Fruit fly (Drosophila melanogaster) whole organism, embryonic: ENCODE data around the gene UbcE2H.

ENCODE experiments used
- B-H1 ChIP-seq: fragments of 200-800 bp; sonication (Bioruptor generic); IDR thresholded peaks from 3 replicates; pipeline ENCODE4 v1.3.6; 2022; ENCODE audit warnings: missing biosample characterization, missing genetic modification characterization
- CG10979 ChIP-seq: fragments of 200-800 bp; sonication (Bioruptor generic); optimal IDR thresholded peaks from 2 replicates; lab custom pipeline; 2018; ENCODE audit warnings: missing biosample characterization, mild to moderate bottlenecking, missing genetic modification characterization, moderate library complexity
- CG11456 ChIP-seq: fragments of 200-800 bp; sonication (Bioruptor generic); IDR thresholded peaks from 3 replicates; pipeline ENCODE4 v1.3.6; 2022; ENCODE audit warnings: missing biosample characterization, missing genetic modification characterization
- CG12942 ChIP-seq: fragments of 200-800 bp; sonication (Bioruptor generic); optimal IDR thresholded peaks from 3 replicates; lab custom pipeline; 2016; ENCODE audit warnings: missing biosample characterization, missing genetic modification characterization
- CG13287 ChIP-seq: fragments of 200-800 bp; sonication (Bioruptor generic); IDR thresholded peaks from 2 replicates; pipeline ENCODE4 v1.3.6; 2022; ENCODE audit warnings: missing biosample characterization, missing genetic modification characterization; ENCODE audit not compliant: partially characterized antibody
- CG13296 ChIP-seq: fragments of 200-800 bp; sonication (Bioruptor generic); optimal IDR thresholded peaks from 3 replicates; lab custom pipeline; 2018; ENCODE audit warnings: missing biosample characterization, mild to moderate bottlenecking, missing genetic modification characterization
- CG13624 ChIP-seq: fragments of 200-800 bp; sonication (Bioruptor generic); optimal IDR thresholded peaks from 2 replicates; lab custom pipeline; 2016; ENCODE audit warnings: missing biosample characterization, missing genetic modification characterization
- CG14441 ChIP-seq: fragments of 200-800 bp; sonication (Bioruptor generic); IDR thresholded peaks from 2 replicates; pipeline ENCODE4 v1.3.6; 2022; ENCODE audit warnings: missing biosample characterization, missing genetic modification characterization
- CG16815 ChIP-seq: fragments of 200-800 bp; sonication (Bioruptor generic); optimal IDR thresholded peaks from 3 replicates; lab custom pipeline; 2017; ENCODE audit warnings: missing biosample characterization, mild to moderate bottlenecking, missing genetic modification characterization
- CG17802 ChIP-seq: fragments of 200-800 bp; sonication (Bioruptor generic); optimal IDR thresholded peaks from 2 replicates; lab custom pipeline; 2018; ENCODE audit warnings: missing biosample characterization, mild to moderate bottlenecking, missing genetic modification characterization, moderate library complexity
- CG2199 ChIP-seq: fragments of 200-800 bp; sonication (Bioruptor generic); IDR thresholded peaks from 3 replicates; pipeline ENCODE4 v1.3.6; 2022; ENCODE audit warnings: missing biosample characterization, missing genetic modification characterization
- CG2202 ChIP-seq: fragments of 200-800 bp; sonication (Bioruptor generic); optimal IDR thresholded peaks from 2 replicates; lab custom pipeline; 2018; ENCODE audit warnings: missing biosample characterization, mild to moderate bottlenecking, missing genetic modification characterization
- CG2712 ChIP-seq: fragments of 200-800 bp; optimal IDR thresholded peaks from 3 replicates; lab custom pipeline; 2019; ENCODE audit warnings: missing biosample characterization, mild to moderate bottlenecking, missing genetic modification characterization, moderate library complexity
- CG30431 ChIP-seq: fragments of 200-800 bp; sonication (Bioruptor generic); optimal IDR thresholded peaks from 2 replicates; lab custom pipeline; 2017; ENCODE audit warnings: missing biosample characterization, missing genetic modification characterization
- CG31441 ChIP-seq: fragments of 200-800 bp; sonication (Bioruptor generic); IDR thresholded peaks from 2 replicates; pipeline ENCODE4 v1.3.6; 2022; ENCODE audit warnings: missing biosample characterization, missing genetic modification characterization
- CG33213 ChIP-seq: fragments of 200-800 bp; sonication (Bioruptor generic); optimal IDR thresholded peaks from 3 replicates; lab custom pipeline; 2016; ENCODE audit warnings: missing biosample characterization, missing genetic modification characterization
- CG4360 ChIP-seq: fragments of 200-800 bp; sonication (Bioruptor generic); IDR thresholded peaks from 2 replicates; pipeline ENCODE4 v1.3.6; 2022; ENCODE audit warnings: missing biosample characterization, missing genetic modification characterization
- CG4617 ChIP-seq: fragments of 200-800 bp; sonication (Bioruptor generic); optimal IDR thresholded peaks from 3 replicates; lab custom pipeline; 2016; ENCODE audit warnings: missing biosample characterization, missing genetic modification characterization, borderline replicate concordance
- CG6654 ChIP-seq: fragments of 200-800 bp; sonication (Bioruptor generic); optimal IDR thresholded peaks from 2 replicates; lab custom pipeline; 2017; ENCODE audit warnings: missing biosample characterization, mild to moderate bottlenecking, missing genetic modification characterization
- CG6683 ChIP-seq: fragments of 200-800 bp; sonication (Bioruptor generic); optimal IDR thresholded peaks from 2 replicates; lab custom pipeline; 2017; ENCODE audit warnings: missing biosample characterization, mild to moderate bottlenecking, missing genetic modification characterization, missing genetic modification reagents
- CG6813 ChIP-seq: fragments of 200-800 bp; sonication (Bioruptor generic); optimal IDR thresholded peaks from 2 replicates; lab custom pipeline; 2017; ENCODE audit warnings: missing biosample characterization, missing genetic modification characterization, mild to moderate bottlenecking, moderate library complexity, missing genetic modification reagents
- Eip74EF ChIP-seq, 2 experiments: fragments of 200-800 bp in 1 of 2; fragments of >200 bp in 1 of 2; sonication (Bioruptor generic) in 1 of 2; optimal IDR thresholded peaks; 2 replicates each; lab custom pipeline; 2017 to 2019; ENCODE audit warnings: missing biosample characterization in 2 of 2, missing genetic modification characterization in 2 of 2, mild to moderate bottlenecking in 1 of 2, moderate library complexity in 1 of 2
- Fer3 ChIP-seq: fragments of 200-800 bp; sonication (Bioruptor generic); optimal IDR thresholded peaks from 2 replicates; lab custom pipeline; 2018; ENCODE audit warnings: missing biosample characterization, mild to moderate bottlenecking, missing genetic modification characterization, moderate library complexity
- Hr3 ChIP-seq: fragments of 200-800 bp; sonication (Bioruptor generic); optimal IDR thresholded peaks from 3 replicates; lab custom pipeline; 2016; ENCODE audit warnings: missing biosample characterization, missing genetic modification characterization
- Meics ChIP-seq: fragments of 200-800 bp; sonication (Bioruptor generic); optimal IDR thresholded peaks from 2 replicates; lab custom pipeline; 2017; ENCODE audit warnings: missing biosample characterization, mild to moderate bottlenecking, missing genetic modification characterization
- NC2β ChIP-seq: fragments of 200-800 bp; sonication (Bioruptor generic); optimal IDR thresholded peaks from 2 replicates; lab custom pipeline; 2016; ENCODE audit warnings: missing biosample characterization, missing genetic modification characterization
- NfI ChIP-seq: fragments of 200-800 bp; sonication (Bioruptor generic); optimal IDR thresholded peaks from 3 replicates; lab custom pipeline; 2018; ENCODE audit warnings: missing biosample characterization, mild to moderate bottlenecking, missing genetic modification characterization, moderate library complexity
- Oaz ChIP-seq: fragments of 200-800 bp; sonication (Bioruptor generic); IDR thresholded peaks from 2 replicates; pipeline ENCODE4 v1.3.6; 2022; ENCODE audit warnings: missing biosample characterization, missing genetic modification characterization
- Sox100B ChIP-seq: fragments of 200-800 bp; sonication (Bioruptor generic); optimal IDR thresholded peaks from 3 replicates; lab custom pipeline; 2018; ENCODE audit warnings: missing biosample characterization, mild to moderate bottlenecking, missing genetic modification characterization
- Sry-β ChIP-seq: fragments of 200-800 bp; sonication (Bioruptor generic); optimal IDR thresholded peaks from 2 replicates; lab custom pipeline; 2018; ENCODE audit warnings: missing biosample characterization, mild to moderate bottlenecking, missing genetic modification characterization, moderate library complexity
- Xbp1 ChIP-seq: fragments of 200-800 bp; sonication (Bioruptor generic); optimal IDR thresholded peaks from 3 replicates; lab custom pipeline; 2016; ENCODE audit warnings: missing biosample characterization, mild to moderate bottlenecking, missing genetic modification characterization
- chinmo ChIP-seq: fragments of 200-800 bp; sonication (Bioruptor generic); IDR thresholded peaks from 4 replicates; pipeline ENCODE4 v1.3.6; 2022; ENCODE audit warnings: missing biosample characterization, missing genetic modification characterization; ENCODE audit not compliant: partially characterized antibody
- chm ChIP-seq: fragments of 200-800 bp; sonication (Bioruptor generic); IDR thresholded peaks from 2 replicates; pipeline ENCODE4 v1.3.6; 2022; ENCODE audit warnings: missing biosample characterization, missing genetic modification characterization
- dmrt11E ChIP-seq: fragments of 200-800 bp; sonication (Bioruptor generic); optimal IDR thresholded peaks from 3 replicates; lab custom pipeline; 2018; ENCODE audit warnings: missing biosample characterization, mild to moderate bottlenecking, missing genetic modification characterization, moderate library complexity
- dmrt99B ChIP-seq: fragments of 200-800 bp; sonication (Bioruptor generic); optimal IDR thresholded peaks from 2 replicates; lab custom pipeline; 2018; ENCODE audit warnings: missing biosample characterization, mild to moderate bottlenecking, missing genetic modification characterization, moderate library complexity
- grau ChIP-seq: fragments of 200-800 bp; optimal IDR thresholded peaks from 3 replicates; lab custom pipeline; 2019; ENCODE audit warnings: missing biosample characterization, mild to moderate bottlenecking, missing genetic modification characterization, moderate library complexity
- hkb ChIP-seq, 2 experiments: fragments of 200-800 bp in 1 of 2; fragments of >200 bp in 1 of 2; sonication (Bioruptor generic) in 1 of 2; IDR thresholded peaks in 1 of 2; optimal IDR thresholded peaks in 1 of 2; 2 replicates each; pipeline versions ENCODE4 v1.3.6 to Lab custom; 2017 to 2022; ENCODE audit warnings: missing biosample characterization in 1 of 2, missing genetic modification characterization in 1 of 2
- luna ChIP-seq: fragments of 200-800 bp; sonication (Bioruptor generic); optimal IDR thresholded peaks from 2 replicates; lab custom pipeline; 2016; ENCODE audit warnings: missing biosample characterization, missing genetic modification characterization
- odd ChIP-seq: fragments of 200-800 bp; sonication (Bioruptor generic); optimal IDR thresholded peaks from 2 replicates; lab custom pipeline; 2017; ENCODE audit warnings: missing biosample characterization, mild to moderate bottlenecking, missing genetic modification characterization
- onecut ChIP-seq: fragments of 200-800 bp; sonication (Bioruptor generic); IDR thresholded peaks from 2 replicates; pipeline ENCODE4 v1.3.6; 2022; ENCODE audit warnings: missing biosample characterization, missing genetic modification characterization
- peb ChIP-seq: fragments of 200-800 bp; sonication (Bioruptor generic); IDR thresholded peaks from 2 replicates; pipeline ENCODE4 v1.3.6; 2022; ENCODE audit warnings: missing biosample characterization, missing genetic modification characterization
- sens ChIP-seq: fragments of 200-800 bp; sonication (Bioruptor generic); peaks from one replicate; lab custom pipeline; 2016; ENCODE audit warnings: missing biosample characterization, missing genetic modification characterization
- slbo ChIP-seq: fragments of 200-800 bp; sonication (Bioruptor generic); IDR thresholded peaks from 2 replicates; pipeline ENCODE4 v1.3.6; 2022; ENCODE audit warnings: missing biosample characterization, missing genetic modification characterization
- sqz ChIP-seq: fragments of 200-800 bp; sonication (Bioruptor generic); optimal IDR thresholded peaks from 3 replicates; lab custom pipeline; 2018; ENCODE audit warnings: missing biosample characterization, mild to moderate bottlenecking, missing genetic modification characterization
- tap ChIP-seq: fragments of 200-800 bp; optimal IDR thresholded peaks from 3 replicates; lab custom pipeline; 2019; ENCODE audit warnings: missing biosample characterization, mild to moderate bottlenecking, missing genetic modification characterization, moderate library complexity
- unpg ChIP-seq: fragments of 200-800 bp; sonication (Bioruptor generic); optimal IDR thresholded peaks from 3 replicates; lab custom pipeline; 2018; ENCODE audit warnings: missing biosample characterization, mild to moderate bottlenecking, missing genetic modification characterization, moderate library complexity
- zf30C ChIP-seq: fragments of 200-800 bp; sonication (Bioruptor generic); optimal IDR thresholded peaks from 3 replicates; lab custom pipeline; 2018; ENCODE audit warnings: missing biosample characterization, mild to moderate bottlenecking, missing genetic modification characterization

The UbcE2H gene

DNA sequence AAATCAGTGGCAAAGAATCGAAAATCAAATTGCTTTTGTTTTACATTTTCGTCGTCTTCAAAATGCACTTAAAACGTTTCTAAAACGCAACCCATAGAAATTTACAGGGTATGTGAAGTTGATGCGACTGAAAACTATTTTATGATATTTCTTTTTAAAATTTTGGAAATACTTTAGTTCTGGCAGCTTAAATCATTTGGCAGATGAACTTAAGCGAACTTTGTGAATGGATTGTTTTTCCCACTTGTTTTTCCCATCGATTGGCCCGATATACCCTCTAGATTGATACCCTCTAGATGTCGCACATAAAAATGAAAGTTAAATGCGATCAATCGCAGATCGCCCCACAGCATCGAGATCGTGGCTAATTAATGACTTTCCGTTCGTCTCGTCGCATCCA is 32.3 kb upstream of the UbcE2H start (continued):
- TF ChIP-seq dmrt11E (tag; lab: Kevin White, UChicago) (peak; percentile 61), CG12942 (no peak), CG6654 (peak; percentile 8), peb (0 out of 2 replicates have a peak, but pooled peaks have one; percentile 25), CG13624 (GFP tag; lab: Kevin White, UChicago) (no peak), hkb (optimal IDR thresholded peaks at IDR 0.05; lab: Kevin White, UChicago) (no peak), hkb (GFP tag; IDR thresholded peaks at IDR 0.05; lab: Robert Waterston, UW) (peak; percentile 65), odd (GFP tag; lab: Kevin White, UChicago) (no peak), B-H1 (GFP tag; lab: Robert Waterston, UW) (0 out of 3 replicates have a peak, but pooled peaks have one; percentile 32), NfI (GFP tag; lab: Kevin White, UChicago) (peak; percentile 32), onecut (GFP tag; lab: Robert Waterston, UW) (0 out of 2 replicates have a peak, but pooled peaks have one; percentile 14), CG14441 (GFP tag; lab: Robert Waterston, UW) (peak; percentile 46; the same call in 1 of the 2 replicates)

DNA sequence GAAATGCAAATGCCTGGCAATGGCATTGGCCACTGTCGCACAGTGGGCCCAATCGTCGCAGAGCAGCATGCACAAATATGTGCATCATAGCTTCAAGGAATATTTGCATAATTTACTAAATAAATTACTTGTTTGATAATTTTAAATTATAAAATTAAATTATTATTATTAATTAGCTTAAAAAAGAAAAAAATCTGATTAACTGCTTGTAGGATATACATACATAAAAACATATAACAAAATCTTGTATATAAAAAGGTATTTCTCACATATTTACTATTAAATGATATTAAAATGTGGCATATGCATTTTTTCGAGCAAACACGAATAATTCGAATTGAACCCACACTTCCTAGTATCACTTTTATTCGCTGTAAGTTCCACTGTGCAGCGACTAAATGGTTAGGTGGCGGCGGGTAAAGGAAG is 31.4 kb upstream of the UbcE2H start:
- TF ChIP-seq CG16815 (GFP tag; lab: Kevin White, UChicago) (peak; percentile 4), tap (tag; lab: Kevin White, UChicago) (peak; percentile 57), CG4360 (no peak), CG2202 (tag; lab: Kevin White, UChicago) (no peak), Sox100B (GFP tag; lab: Kevin White, UChicago) (peak; percentile 83), Sry-β (GFP tag; lab: Kevin White, UChicago) (no peak), unpg (peak; percentile 41), CG13296 (peak; percentile 28), CG13287 (GFP tag; lab: Robert Waterston, UW) (no peak), CG4617 (GFP tag; lab: Kevin White, UChicago) (no peak), NC2β (no peak), CG2712 (tag; lab: Kevin White, UChicago) (peak; percentile 77), Oaz (no peak), CG17802 (tag; lab: Kevin White, UChicago) (no peak), luna (GFP tag; lab: Kevin White, UChicago) (no peak), Meics (GFP tag; lab: Kevin White, UChicago) (peak; percentile 19), CG14441 (GFP tag; lab: Robert Waterston, UW) (no peak; the same call in 1 of the 2 replicates), dmrt99B (tag; lab: Kevin White, UChicago) (peak; percentile 77), Eip74EF (GFP tag; optimal IDR thresholded peaks at IDR 0.05; lab: Kevin White, UChicago) (peak in 1 of 2 experiments; percentile 69), CG6813 (peak; percentile 22), odd (GFP tag; lab: Kevin White, UChicago) (peak; percentile 33), zf30C (GFP tag; lab: Kevin White, UChicago) (no peak), CG6683 (GFP tag; lab: Kevin White, UChicago) (no peak), Xbp1 (GFP tag; lab: Kevin White, UChicago) (peak; percentile 53), chm (GFP tag; lab: Robert Waterston, UW) (peak; percentile 28; the same call in 1 of the 2 replicates), CG30431 (peak; percentile 28), chinmo (GFP tag; lab: Robert Waterston, UW) (0 out of 4 replicates have a peak, but pooled peaks have one; percentile 20), Hr3 (GFP tag; lab: Kevin White, UChicago) (peak; percentile 57), CG2199 (GFP tag; lab: Robert Waterston, UW) (no peak), CG33213 (GFP tag; lab: Kevin White, UChicago) (no peak), CG31441 (GFP tag; lab: Robert Waterston, UW) (peak; percentile 79), sens (peak; percentile 63), CG10979 (tag; lab: Kevin White, UChicago) (peak; percentile 69), slbo (GFP tag; lab: Robert Waterston, UW) (0 out of 2 replicates have a peak, but pooled peaks have one; percentile 29), sqz (GFP tag; lab: Kevin White, UChicago) (peak; percentile 12), CG11456 (GFP tag; lab: Robert Waterston, UW) (no peak), Fer3 (no peak), grau (tag; lab: Kevin White, UChicago) (peak; percentile 59), B-H1 (GFP tag; lab: Robert Waterston, UW) (peak; percentile 12; the same call in 1 of the 3 replicates)
